Fruit fly (Drosophila melanogaster) whole organism, embryonic: ENCODE results near the gene CG31926.
A peak's percentile ranks its signal among the peaks of the same experiment; 100 is the strongest.

Source experiments
- Adf1 ChIP-seq: fragments of 200-800 bp; sonication (Bioruptor generic); IDR thresholded peaks from 2 replicates; pipeline ENCODE4 v1.3.6; 2022; ENCODE audit warnings: missing biosample characterization, missing genetic modification characterization
- Atf-2 ChIP-seq: fragments of 200-800 bp; sonication (Bioruptor generic); optimal IDR thresholded peaks from 2 replicates; lab custom pipeline; 2016; ENCODE audit warnings: missing biosample characterization, missing genetic modification characterization
- Atf6 ChIP-seq: fragments of 200-800 bp; sonication (Bioruptor generic); IDR thresholded peaks from 2 replicates; pipeline ENCODE4 v1.3.6; 2022; ENCODE audit warnings: missing biosample characterization, missing genetic modification characterization
- BtbVII ChIP-seq: fragments of 200-800 bp; sonication (Bioruptor generic); optimal IDR thresholded peaks from 3 replicates; lab custom pipeline; 2017; ENCODE audit warnings: missing biosample characterization, mild to moderate bottlenecking, missing genetic modification characterization
- CG10209 ChIP-seq: fragments of 200-800 bp; sonication (Bioruptor generic); optimal IDR thresholded peaks from 3 replicates; lab custom pipeline; 2017; ENCODE audit warnings: missing biosample characterization, mild to moderate bottlenecking, missing genetic modification characterization, missing genetic modification reagents
- CG1024 ChIP-seq: fragments of 200-800 bp; sonication (Bioruptor generic); IDR thresholded peaks from 2 replicates; pipeline ENCODE4 v1.3.6; 2022; ENCODE audit warnings: missing biosample characterization, missing genetic modification characterization
- CG10654 ChIP-seq: fragments of 200-800 bp; sonication (Bioruptor generic); optimal IDR thresholded peaks from 2 replicates; lab custom pipeline; 2016; ENCODE audit warnings: missing biosample characterization, missing genetic modification characterization
- CG10979 ChIP-seq: fragments of 200-800 bp; sonication (Bioruptor generic); optimal IDR thresholded peaks from 2 replicates; lab custom pipeline; 2018; ENCODE audit warnings: missing biosample characterization, mild to moderate bottlenecking, missing genetic modification characterization, moderate library complexity
- CG2129 ChIP-seq: fragments of 200-800 bp; sonication (Bioruptor generic); IDR thresholded peaks from 2 replicates; pipeline ENCODE4 v1.3.6; 2022; ENCODE audit warnings: missing biosample characterization, missing genetic modification characterization; ENCODE audit not compliant: partially characterized antibody
- CG32772 ChIP-seq: fragments of 200-800 bp; sonication (Bioruptor generic); IDR thresholded peaks from 2 replicates; pipeline ENCODE4 v1.3.6; 2022; ENCODE audit warnings: missing biosample characterization, missing genetic modification characterization
- CG34422 ChIP-seq: fragments of 200-800 bp; sonication (Bioruptor generic); IDR thresholded peaks from 3 replicates; pipeline ENCODE4 v1.3.6; 2022; ENCODE audit warnings: missing biosample characterization, missing genetic modification characterization
- CG6765 ChIP-seq: fragments of 200-800 bp; sonication (Bioruptor generic); optimal IDR thresholded peaks from 3 replicates; lab custom pipeline; 2017; ENCODE audit warnings: missing biosample characterization, mild to moderate bottlenecking, missing genetic modification characterization
- CG7357 ChIP-seq: fragments of 200-800 bp; sonication (Bioruptor generic); IDR thresholded peaks from 3 replicates; pipeline ENCODE4 v1.3.6; 2022; ENCODE audit warnings: missing biosample characterization, missing genetic modification characterization
- CG7556 ChIP-seq: fragments of 200-800 bp; sonication (Bioruptor generic); optimal IDR thresholded peaks from 2 replicates; lab custom pipeline; 2017; ENCODE audit warnings: missing biosample characterization, mild to moderate bottlenecking, missing genetic modification characterization
- CG7745 ChIP-seq: fragments of 200-800 bp; sonication (Bioruptor generic); optimal IDR thresholded peaks from 2 replicates; lab custom pipeline; 2018; ENCODE audit warnings: missing biosample characterization, mild to moderate bottlenecking, missing genetic modification characterization, moderate library complexity
- CG7786 ChIP-seq: fragments of 200-800 bp; sonication (Bioruptor generic); optimal IDR thresholded peaks from 2 replicates; lab custom pipeline; 2016; ENCODE audit warnings: missing biosample characterization, missing genetic modification characterization
- CG7839 ChIP-seq: fragments of 200-800 bp; sonication (Bioruptor generic); optimal IDR thresholded peaks from 3 replicates; lab custom pipeline; 2018; ENCODE audit warnings: missing biosample characterization, mild to moderate bottlenecking, missing genetic modification characterization, moderate library complexity
- CG8765 ChIP-seq: fragments of 200-800 bp; sonication (Bioruptor generic); IDR thresholded peaks from 2 replicates; pipeline ENCODE4 v1.3.6; 2022; ENCODE audit warnings: missing biosample characterization, missing genetic modification characterization
- CG9876 ChIP-seq: fragments of 200-800 bp; sonication (Bioruptor generic); optimal IDR thresholded peaks from 2 replicates; lab custom pipeline; 2016; ENCODE audit warnings: missing biosample characterization, missing genetic modification characterization
- Chrac-16 ChIP-seq: fragments of 200-800 bp; sonication (Bioruptor generic); optimal IDR thresholded peaks from 3 replicates; lab custom pipeline; 2016; ENCODE audit warnings: missing biosample characterization, missing genetic modification characterization
- CrebB ChIP-seq: fragments of 200-800 bp; sonication (Bioruptor generic); optimal IDR thresholded peaks from 3 replicates; lab custom pipeline; 2018; ENCODE audit warnings: missing biosample characterization, mild to moderate bottlenecking, missing genetic modification characterization
- Dip2 ChIP-seq: fragments of 200-800 bp; sonication (Bioruptor generic); IDR thresholded peaks from 2 replicates; pipeline ENCODE4 v1.3.6; 2022; ENCODE audit warnings: missing biosample characterization, missing genetic modification characterization
- Gsc ChIP-seq: fragments of 200-800 bp; sonication (Bioruptor generic); IDR thresholded peaks from 2 replicates; pipeline ENCODE4 v1.3.6; 2022; ENCODE audit warnings: missing biosample characterization, missing genetic modification characterization
- HLHmδ ChIP-seq: fragments of 200-800 bp; sonication (Bioruptor generic); optimal IDR thresholded peaks from 2 replicates; lab custom pipeline; 2018; ENCODE audit warnings: missing biosample characterization, mild to moderate bottlenecking, missing genetic modification characterization, moderate library complexity
- Hr3 ChIP-seq: fragments of 200-800 bp; sonication (Bioruptor generic); optimal IDR thresholded peaks from 3 replicates; lab custom pipeline; 2016; ENCODE audit warnings: missing biosample characterization, missing genetic modification characterization
- Med ChIP-seq: fragments of 200-800 bp; sonication (Bioruptor generic); peaks from one replicate; lab custom pipeline; 2016; ENCODE audit warnings: missing biosample characterization, missing genetic modification characterization, mild to moderate bottlenecking, inconsistent platforms, moderate library complexity
- PHDP ChIP-seq: fragments of 200-800 bp; sonication (Bioruptor generic); optimal IDR thresholded peaks from 3 replicates; lab custom pipeline; 2018; ENCODE audit warnings: missing biosample characterization, mild to moderate bottlenecking, missing genetic modification characterization, moderate library complexity
- Ptx1 ChIP-seq: fragments of 200-800 bp; sonication (Bioruptor generic); IDR thresholded peaks from 2 replicates; pipeline ENCODE4 v1.3.6; 2022; ENCODE audit warnings: missing biosample characterization, missing genetic modification characterization
- Side ChIP-seq: fragments of 200-800 bp; sonication (Bioruptor generic); optimal IDR thresholded peaks from 2 replicates; lab custom pipeline; 2016; ENCODE audit warnings: missing biosample characterization, missing genetic modification characterization
- TFAM ChIP-seq: fragments of 200-800 bp; sonication (Bioruptor generic); optimal IDR thresholded peaks from 2 replicates; lab custom pipeline; 2017; ENCODE audit warnings: missing biosample characterization, missing genetic modification characterization, inconsistent platforms
- bbx ChIP-seq: fragments of 200-800 bp; sonication (Bioruptor generic); IDR thresholded peaks from 2 replicates; pipeline ENCODE4 v1.3.6; 2022; ENCODE audit warnings: missing biosample characterization, missing genetic modification characterization; ENCODE audit not compliant: partially characterized antibody
- bsh ChIP-seq, 2 experiments: fragments of 200-800 bp; sonication (Bioruptor generic); optimal IDR thresholded peaks; 2 replicates each; lab custom pipeline; 2017 to 2018; ENCODE audit warnings: mild to moderate bottlenecking in 2 of 2, missing biosample characterization in 2 of 2, missing genetic modification characterization in 2 of 2, moderate library complexity in 1 of 2
- chif ChIP-seq, 2 experiments: fragments of 200-800 bp; sonication (Bioruptor generic); optimal IDR thresholded peaks; 3 replicates each; lab custom pipeline; 2016; ENCODE audit warnings: missing biosample characterization in 2 of 2, missing genetic modification characterization in 2 of 2
- dan ChIP-seq: fragments of 200-800 bp; sonication (Bioruptor generic); IDR thresholded peaks from 2 replicates; pipeline ENCODE4 v1.3.6; 2022; ENCODE audit warnings: missing biosample characterization, missing genetic modification characterization
- en ChIP-seq: fragments of 200-800 bp; sonication (Bioruptor generic); optimal IDR thresholded peaks from 2 replicates; lab custom pipeline; 2016; ENCODE audit warnings: missing biosample characterization, missing genetic modification characterization
- esg ChIP-seq: fragments of 200-800 bp; sonication (Bioruptor generic); conservative IDR thresholded peaks from 2 replicates; pipeline ENCODE4 v1.3.6; 2022; ENCODE audit warnings: missing biosample characterization, missing genetic modification characterization
- eyg ChIP-seq: fragments of 200-800 bp; sonication (Bioruptor generic); optimal IDR thresholded peaks from 3 replicates; lab custom pipeline; 2016; ENCODE audit warnings: missing biosample characterization, missing genetic modification characterization
- gsb-n ChIP-seq: fragments of 200-800 bp; sonication (Bioruptor generic); optimal IDR thresholded peaks from 3 replicates; lab custom pipeline; 2018; ENCODE audit warnings: missing biosample characterization, mild to moderate bottlenecking, missing genetic modification characterization
- ind ChIP-seq: fragments of 200-800 bp; sonication (Bioruptor generic); optimal IDR thresholded peaks from 3 replicates; lab custom pipeline; 2016; ENCODE audit warnings: missing biosample characterization, missing genetic modification characterization
- lbe ChIP-seq: fragments of 200-800 bp; sonication (Bioruptor generic); optimal IDR thresholded peaks from 2 replicates; lab custom pipeline; 2016; ENCODE audit warnings: missing biosample characterization, mild to moderate bottlenecking, missing genetic modification characterization
- nerfin-1 ChIP-seq: fragments of 200-800 bp; sonication (Bioruptor generic); optimal IDR thresholded peaks from 3 replicates; lab custom pipeline; 2019; ENCODE audit warnings: missing biosample characterization, mild to moderate bottlenecking, missing genetic modification characterization, moderate library complexity
- pan ChIP-seq, 4 experiments: fragments of >200 bp in 3 of 4; fragments of 200-800 bp in 1 of 4; sonication (Bioruptor generic) in 1 of 4; optimal IDR thresholded peaks in 3 of 4; IDR thresholded peaks in 1 of 4; 2 replicates each; pipeline versions ENCODE4 v1.3.6 to Lab custom; 2017 to 2022; ENCODE audit warnings: missing biosample characterization in 2 of 4, missing genetic modification characterization in 2 of 4, mixed read lengths in 1 of 4
- pum ChIP-seq: fragments of 200-800 bp; sonication (Bioruptor generic); optimal IDR thresholded peaks from 2 replicates; lab custom pipeline; 2016; ENCODE audit warnings: missing biosample characterization, missing genetic modification characterization
- sd ChIP-seq: fragments of 200-800 bp; sonication (Bioruptor generic); optimal IDR thresholded peaks from 3 replicates; lab custom pipeline; 2018; ENCODE audit warnings: missing biosample characterization, mild to moderate bottlenecking, missing genetic modification characterization, moderate library complexity
- sens ChIP-seq: fragments of 200-800 bp; sonication (Bioruptor generic); peaks from one replicate; lab custom pipeline; 2016; ENCODE audit warnings: missing biosample characterization, missing genetic modification characterization
- shn ChIP-seq: fragments of 200-800 bp; sonication (Bioruptor generic); optimal IDR thresholded peaks from 3 replicates; lab custom pipeline; 2016; ENCODE audit warnings: missing biosample characterization, missing genetic modification characterization
- tio ChIP-seq: fragments of 200-800 bp; sonication (Bioruptor generic); optimal IDR thresholded peaks from 2 replicates; lab custom pipeline; 2017; ENCODE audit warnings: missing biosample characterization, missing genetic modification characterization, inconsistent platforms
- unc-4 ChIP-seq: fragments of 200-800 bp; sonication (Bioruptor generic); IDR thresholded peaks from 2 replicates; pipeline ENCODE4 v1.3.6; 2022; ENCODE audit warnings: missing biosample characterization, missing genetic modification characterization; ENCODE audit not compliant: partially characterized antibody
- unpg ChIP-seq: fragments of 200-800 bp; sonication (Bioruptor generic); optimal IDR thresholded peaks from 3 replicates; lab custom pipeline; 2018; ENCODE audit warnings: missing biosample characterization, mild to moderate bottlenecking, missing genetic modification characterization, moderate library complexity
- yki ChIP-seq: fragments of >200 bp; optimal IDR thresholded peaks from 3 replicates; lab custom pipeline; 2018

CG31926 gene

dm6 chr2L:1462136-1462535, 33.1 kb upstream of the CG31926 start (continued):
- TF ChIP-seq esg (GFP tag; lab: Robert Waterston, UW) (0 out of 2 replicates have a peak, but pooled peaks have one; percentile 13), Side (GFP tag; lab: Kevin White, UChicago) (peak; percentile 11), Atf6 (GFP tag; lab: Robert Waterston, UW) (0 out of 2 replicates have a peak, but pooled peaks have one; percentile 23), CG2129 (GFP tag; lab: Robert Waterston, UW) (peak; percentile 96), Med (peak; percentile 78), CrebB (tag; lab: Kevin White, UChicago) (peak; percentile 14), Dip2 (GFP tag; lab: Robert Waterston, UW) (no peak), CG9876 (GFP tag; lab: Kevin White, UChicago) (peak; percentile 7), yki (lab: Kevin White, UChicago) (no peak), sens (peak; percentile 96), sd (no peak), CG7357 (GFP tag; lab: Robert Waterston, UW) (peak; percentile 58; the same call in 2 of the 3 replicates), Atf-2 (GFP tag; lab: Kevin White, UChicago) (peak; percentile 48), HLHmδ (GFP tag; lab: Kevin White, UChicago) (peak; percentile 54), CG10209 (GFP tag; lab: Kevin White, UChicago) (peak; percentile 40), CG10979 (tag; lab: Kevin White, UChicago) (peak; percentile 68), pan (optimal IDR thresholded peaks at IDR 0.05; lab: Kevin White, UChicago) (no peak), pan (GFP tag; optimal IDR thresholded peaks at IDR 0.05 in 1 of 2, IDR thresholded peaks at IDR 0.05 in 1 of 2) (peak in 1 of 2 experiments; percentile 57), CG7786 (GFP tag; lab: Kevin White, UChicago) (peak; percentile 19), CG10654 (GFP tag; lab: Kevin White, UChicago) (no peak), Chrac-16 (GFP tag; lab: Kevin White, UChicago) (peak; percentile 70), unpg (GFP tag; lab: Kevin White, UChicago) (peak; percentile 36), Adf1 (GFP tag; lab: Robert Waterston, UW) (no peak), ind (GFP tag; lab: Kevin White, UChicago) (no peak), en (GFP tag; lab: Kevin White, UChicago) (no peak), CG7745 (tag; lab: Kevin White, UChicago) (peak; percentile 14), CG32772 (GFP tag; lab: Robert Waterston, UW) (peak; percentile 53), CG7556 (peak; percentile 53), chif (GFP tag; optimal IDR thresholded peaks at IDR 0.05; lab: Kevin White, UChicago) (peak; percentile 57 to 81), BtbVII (GFP tag; lab: Kevin White, UChicago) (no peak), dan (GFP tag; lab: Robert Waterston, UW) (peak; percentile 70), CG8765 (GFP tag; lab: Robert Waterston, UW) (peak; percentile 78), bsh (GFP tag; optimal IDR thresholded peaks at IDR 0.05; lab: Kevin White, UChicago) (peak in 1 of 2 experiments; percentile 62), shn (GFP tag; lab: Kevin White, UChicago) (no peak), Hr3 (GFP tag; lab: Kevin White, UChicago) (peak; percentile 45), Gsc (GFP tag; lab: Robert Waterston, UW) (0 out of 2 replicates have a peak, but pooled peaks have one; percentile 27), eyg (GFP tag; lab: Kevin White, UChicago) (no peak), tio (GFP tag; lab: Kevin White, UChicago) (peak; percentile 37), unc-4 (GFP tag; lab: Robert Waterston, UW) (0 out of 2 replicates have a peak, but pooled peaks have one; percentile 46), Ptx1 (GFP tag; lab: Robert Waterston, UW) (peak; percentile 43), nerfin-1 (tag; lab: Kevin White, UChicago) (no peak), CG6765 (GFP tag; lab: Kevin White, UChicago) (no peak), PHDP (tag; lab: Kevin White, UChicago) (peak; percentile 18), pum (peak; percentile 40), CG34422 (0 out of 3 replicates have a peak, but pooled peaks have one; percentile 58), lbe (no peak), bbx (GFP tag; lab: Robert Waterston, UW) (peak; percentile 74; the same call in 1 of the 2 replicates), CG7839 (tag; lab: Kevin White, UChicago) (peak; percentile 19), gsb-n (tag; lab: Kevin White, UChicago) (peak; percentile 51), CG1024 (GFP tag; lab: Robert Waterston, UW) (0 out of 2 replicates have a peak, but pooled peaks have one; percentile 15), TFAM (GFP tag; lab: Kevin White, UChicago) (no peak)
